Worm (Caenorhabditis elegans) whole organism, L4/young adult: ENCODE data around the gene R11F4.1.
"Not testable (repeated sequence)": the region's sequence is repeated elsewhere in the genome, so short reads cannot be mapped to it uniquely, and the experiment has no call there.

Source experiments
- W03F9.2 ChIP-seq: fragments of 150-350 bp; optimal IDR thresholded peaks from 2 replicates; lab custom pipeline; 2014; ENCODE audit warnings: missing biosample characterization, missing genetic modification characterization
- dao-5 ChIP-seq: sonication (generic microtip); optimal IDR thresholded peaks from 2 replicates; lab custom pipeline; 2016; ENCODE audit warnings: missing genotype, missing genetic modification characterization, moderate library complexity, missing compliant biosample characterization
- him-1 ChIP-seq: sonication (generic microtip); optimal IDR thresholded peaks from 2 replicates; lab custom pipeline; 2016; ENCODE audit warnings: missing genotype, missing genetic modification reagents, missing genetic modification characterization, missing compliant biosample characterization

Gene R11F4.1

ce11 chrII:4135259-4135658 is 43.5 kb downstream of the R11F4.1 start, which contains the start of gene ast-1:
Gene ast-1, minus strand, starts transcription at chrII:4135359.
- not testable (repeated sequence) for TF ChIP-seq W03F9.2 (tag; lab: Kevin White, UChicago); dao-5 (tag; lab: Kevin White, UChicago); him-1
